Fruit fly (Drosophila melanogaster) whole organism: ENCODE results near the gene CG14151.

Source experiments
- Dll ChIP-seq: fragments of >200 bp; optimal IDR thresholded peaks from 2 replicates; lab custom pipeline; 2017
- EcR ChIP-seq, 2 experiments: fragments of >200 bp; optimal IDR thresholded peaks; 2 replicates each; lab custom pipeline; 2017; ENCODE audit warnings: missing biosample characterization in 2 of 2, missing genetic modification characterization in 2 of 2, missing genetic modification reagents in 2 of 2
- psq ChIP-seq: fragments of >200 bp; optimal IDR thresholded peaks from 2 replicates; lab custom pipeline; 2017
- usp ChIP-seq: fragments of >200 bp; optimal IDR thresholded peaks from 2 replicates; lab custom pipeline; 2017; ENCODE audit warnings: missing biosample characterization, missing genetic modification characterization, mixed read lengths

DNA sequence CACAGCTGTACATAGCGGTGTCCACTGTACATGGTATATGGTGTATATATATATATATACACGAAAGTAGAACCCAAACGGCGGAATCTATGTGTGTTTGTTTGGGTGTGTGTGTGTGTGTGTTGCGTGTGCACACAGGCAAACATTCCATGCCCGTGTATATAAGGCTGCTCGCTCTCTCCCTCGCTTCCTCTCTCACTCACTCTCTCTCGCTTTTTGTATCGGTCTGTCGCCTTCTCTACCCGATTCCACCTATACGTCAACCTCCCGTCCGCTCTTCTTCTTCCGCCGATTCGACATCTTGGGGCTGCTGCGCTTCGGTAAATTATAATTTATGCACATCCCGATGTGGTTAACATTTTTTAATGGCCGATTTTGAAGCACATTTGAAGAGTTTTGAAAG lies 45.9 kb upstream of the CG14151 start:
- TF ChIP-seq usp (GFP tag; lab: Kevin White, UChicago) (no peak), EcR (GFP tag; optimal IDR thresholded peaks at IDR 0.05; lab: Kevin White, UChicago) (no peak), Dll (no peak), psq (no peak)
